Fruit fly (Drosophila melanogaster) whole organism, wandering third instar larva: ENCODE results near the gene gdl.

Experiments
- GATAd ChIP-seq: sonication (Bioruptor generic); optimal IDR thresholded peaks from 2 replicates; lab custom pipeline; 2016; ENCODE audit warnings: missing biosample characterization, missing genetic modification characterization
- HLH106 ChIP-seq: fragments of 200-800 bp; optimal IDR thresholded peaks from 3 replicates; lab custom pipeline; 2019; ENCODE audit warnings: missing biosample characterization, mild to moderate bottlenecking, missing genetic modification characterization, moderate library complexity
- h ChIP-seq: fragments of 200-800 bp; sonication (Bioruptor generic); optimal IDR thresholded peaks from 3 replicates; lab custom pipeline; 2016; ENCODE audit warnings: missing biosample characterization, mild to moderate bottlenecking, missing genetic modification characterization
- lola ChIP-seq: fragments of >200 bp; optimal IDR thresholded peaks from 2 replicates; lab custom pipeline; 2017; ENCODE audit warnings: missing biosample characterization, missing genetic modification characterization
- psq ChIP-seq: fragments of 200-800 bp; sonication (Bioruptor generic); optimal IDR thresholded peaks from 3 replicates; lab custom pipeline; 2017; ENCODE audit warnings: missing biosample characterization, mild to moderate bottlenecking, missing genetic modification characterization, moderate library complexity
- usp ChIP-seq: fragments of >200 bp; optimal IDR thresholded peaks from 2 replicates; lab custom pipeline; 2017; ENCODE audit warnings: missing biosample characterization, missing genetic modification characterization

DNA sequence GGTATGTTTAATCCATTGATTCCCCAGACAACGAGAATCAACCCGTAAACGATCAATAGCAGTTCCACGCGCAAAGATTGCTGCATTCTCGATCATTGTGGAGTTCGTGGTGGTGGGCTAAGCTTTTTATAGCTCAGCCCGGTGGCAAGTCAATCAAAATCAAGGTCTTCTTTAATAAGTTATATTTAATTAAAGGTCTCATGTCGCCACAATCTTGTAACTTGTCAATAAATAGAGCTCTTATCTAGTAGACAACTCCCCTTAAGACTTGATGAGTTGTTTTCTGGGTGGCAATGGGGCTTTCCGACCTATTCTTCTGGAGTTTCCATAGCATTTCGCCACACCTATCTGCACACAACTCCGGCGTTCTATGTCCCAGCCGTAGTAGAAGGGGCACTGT lies 18.9 kb downstream of the gdl start, which contains the start of gene CG42728:
- TF ChIP-seq GATAd (GFP tag; lab: Kevin White, UChicago) (no peak), lola (GFP tag; lab: Kevin White, UChicago) (no peak), HLH106 (no peak), psq (GFP tag; lab: Kevin White, UChicago) (no peak), usp (GFP tag; lab: Kevin White, UChicago) (no peak), h (no peak)
